Worm (Caenorhabditis elegans): ENCODE measurements around the gene oac-30.

oac-30 gene

ce11 chrII:1239433-1240020 is 27.2 kb downstream of the oac-30 start (continued):
- peak; percentile 5 for TF ChIP-seq F37D6.2 (tag; optimal IDR thresholded peaks at IDR 0.05)
- no peak for TF ChIP-seq ctbp-1 (GFP tag; IDR thresholded peaks at IDR 0.05)
- TF ChIP-seq tra-1 (GFP tag; IDR thresholded peaks at IDR 0.05), result no peak
- peak; percentile 52 for TF ChIP-seq nhr-28 (tag; optimal IDR thresholded peaks at IDR 0.05)
- peak; percentile 92 for TF ChIP-seq aha-1 (tag)
- peak in 1 of 2 experiments; percentile 63 for TF ChIP-seq mdl-1 (tag; optimal IDR thresholded peaks at IDR 0.05)
- peak; percentile 62 for TF ChIP-seq duxl-1 (tag; optimal IDR thresholded peaks at IDR 0.05; ENCODE audit: poor library complexity)
- TF ChIP-seq mxl-3 (GFP tag; optimal IDR thresholded peaks at IDR 0.05), result peak; percentile 51
- TF ChIP-seq daf-16 (GFP tag; optimal IDR thresholded peaks at IDR 0.05), result peak in 1 of 2 experiments; percentile 46
- peak; percentile 75 for TF ChIP-seq daf-16 (tag; optimal IDR thresholded peaks at IDR 0.05)
- peak; percentile 26 for TF ChIP-seq rbr-2 (tag; optimal IDR thresholded peaks at IDR 0.05)
- 0 out of 2 replicates have a peak, but pooled peaks have one; percentile 17 for TF ChIP-seq vab-7 (GFP tag; IDR thresholded peaks at IDR 0.05)
- TF ChIP-seq mes-2 (tag; optimal IDR thresholded peaks at IDR 0.05; ENCODE audit: poor library complexity, severe bottlenecking), result peak; percentile 36
- peak in 1 of 2 experiments; percentile 1 for TF ChIP-seq unc-62 (GFP tag; optimal IDR thresholded peaks at IDR 0.05 in 1 of 2)
- TF ChIP-seq unc-62 (tag; optimal IDR thresholded peaks at IDR 0.05), result no peak

- TF ChIP-seq rbr-2 (tag; optimal IDR thresholded peaks at IDR 0.05), result peak; percentile 55
- no peak for TF ChIP-seq lsy-2 (tag; optimal IDR thresholded peaks at IDR 0.05)
- TF ChIP-seq daf-16 (GFP tag; optimal IDR thresholded peaks at IDR 0.05), result peak in 1 of 2 experiments; percentile 12
- TF ChIP-seq daf-16 (tag; optimal IDR thresholded peaks at IDR 0.05), result peak; percentile 66
- TF ChIP-seq lin-39 (tag; optimal IDR thresholded peaks at IDR 0.05), result no peak
- TF ChIP-seq skn-1 (tag; optimal IDR thresholded peaks at IDR 0.05), result no peak
- peak; percentile 60 for TF ChIP-seq hlh-30 (tag; optimal IDR thresholded peaks at IDR 0.05; ENCODE audit: insufficient read depth)
- TF ChIP-seq F37D6.2 (tag; optimal IDR thresholded peaks at IDR 0.05), result peak; percentile 58
- TF ChIP-seq pha-4 (GFP tag; IDR thresholded peaks at IDR 0.05), result peak; percentile 70
- no peak for TF ChIP-seq pha-4 (tag; optimal IDR thresholded peaks at IDR 0.05)
- no peak for TF ChIP-seq snpc-4 (tag; optimal IDR thresholded peaks at IDR 0.05)
- no peak for TF ChIP-seq ztf-7 (tag; optimal IDR thresholded peaks at IDR 0.05)
- TF ChIP-seq unc-39 (tag; optimal IDR thresholded peaks at IDR 0.05), result no peak
- peak; percentile 22; the same call in 1 of the 2 replicates for TF ChIP-seq lin-38 (GFP tag; IDR thresholded peaks at IDR 0.05)
- TF ChIP-seq zip-11 (GFP tag; IDR thresholded peaks at IDR 0.05), result no peak
- TF ChIP-seq F49E8.2 (tag; optimal IDR thresholded peaks at IDR 0.05; ENCODE audit: borderline replicate concordance), result no peak
- TF ChIP-seq dve-1 (tag; optimal IDR thresholded peaks at IDR 0.05; ENCODE audit: insufficient read depth), result peak; percentile 8
- TF ChIP-seq mxl-2 (GFP tag; conservative IDR thresholded peaks at IDR 0.05), result no peak
- no peak for TF ChIP-seq zag-1 (tag; optimal IDR thresholded peaks at IDR 0.05)
- TF ChIP-seq nhr-10 (tag; optimal IDR thresholded peaks at IDR 0.05), result no peak
- TF ChIP-seq aha-1 (tag), result peak; percentile 61
- TF ChIP-seq nhr-25 (tag; optimal IDR thresholded peaks at IDR 0.05; ENCODE audit: borderline replicate concordance, insufficient read depth), result no peak
- no peak for TF ChIP-seq F26F4.8 (GFP tag; conservative IDR thresholded peaks at IDR 0.05)
- TF ChIP-seq tra-1 (GFP tag; IDR thresholded peaks at IDR 0.05), result no peak
- TF ChIP-seq fos-1 (tag; optimal IDR thresholded peaks at IDR 0.05), result no peak
- no peak for TF ChIP-seq F44E2.7 (GFP tag; IDR thresholded peaks at IDR 0.05)
- TF ChIP-seq daf-19 (GFP tag; conservative IDR thresholded peaks at IDR 0.05), result no peak
- TF ChIP-seq D1046.2 (GFP tag; IDR thresholded peaks at IDR 0.05), result no peak
- TF ChIP-seq zip-2 (tag; optimal IDR thresholded peaks at IDR 0.05), result no peak
- TF ChIP-seq egl-27 (tag; optimal IDR thresholded peaks at IDR 0.05), result no peak
- peak; percentile 76 for TF ChIP-seq hmg-1.1 (GFP tag; IDR thresholded peaks at IDR 0.05)
- TF ChIP-seq arid-1 (GFP tag; conservative IDR thresholded peaks at IDR 0.05), result peak; percentile 69
- TF ChIP-seq gei-8 (GFP tag; optimal IDR thresholded peaks at IDR 0.05), result no peak
- TF ChIP-seq ces-1 (GFP tag; optimal IDR thresholded peaks at IDR 0.05), result no peak
- TF ChIP-seq ztf-11 (tag; optimal IDR thresholded peaks at IDR 0.05), result no peak
- no peak for TF ChIP-seq ceh-62 (tag; optimal IDR thresholded peaks at IDR 0.05)
- TF ChIP-seq nhr-28 (tag; optimal IDR thresholded peaks at IDR 0.05), result peak; percentile 47
- no peak for TF ChIP-seq daf-8 (GFP tag; IDR thresholded peaks at IDR 0.05)
- no peak for TF ChIP-seq attf-4 (tag; optimal IDR thresholded peaks at IDR 0.05)
- TF ChIP-seq nhr-102 (tag; optimal IDR thresholded peaks at IDR 0.05), result peak; percentile 53
- TF ChIP-seq egl-43 (GFP tag; IDR thresholded peaks at IDR 0.05), result peak; percentile 89
Measured at ce11 chrII:1237845-1238244, 28.8 kb downstream of the oac-30 start.
